Fruit fly (Drosophila melanogaster): ENCODE results near the gene CG13999.

- TF ChIP-seq usp (GFP tag; optimal IDR thresholded peaks at IDR 0.05): no peak
- TF ChIP-seq pan (optimal IDR thresholded peaks at IDR 0.05): no peak
- TF ChIP-seq EcR (GFP tag; optimal IDR thresholded peaks at IDR 0.05): no peak
- TF ChIP-seq Dll (optimal IDR thresholded peaks at IDR 0.05): peak; percentile 84
Observed at dm6 chr2L:5943229-5944078, 12.8 kb downstream of the CG13999 start, which contains the start of the genes Sfp26Ad and Gpdh1.
